Fruit fly (Drosophila melanogaster): ENCODE data around the gene Naxe.

Naxe gene

dm6 chrX:10086095-10086888 lies at the start of gene Naxe, which contains the start of gene RhoU:
Gene Naxe (minus strand): TSS chrX:10086171.
Gene RhoU (plus strand): TSS chrX:10086527.
- TF ChIP-seq Snoo (tag; optimal IDR thresholded peaks at IDR 0.05) (no peak), CG15710 (tag; optimal IDR thresholded peaks at IDR 0.05) (peak; percentile 2), CG13204 (GFP tag; optimal IDR thresholded peaks at IDR 0.05) (peak; percentile 1), rn (GFP tag; IDR thresholded peaks at IDR 0.05) (no peak), CG4496 (GFP tag; IDR thresholded peaks at IDR 0.05) (peak; percentile 72), CG12605 (GFP tag; IDR thresholded peaks at IDR 0.05) (peak; percentile 53; the same call in 1 of the 2 replicates), Ets98B (GFP tag; IDR thresholded peaks at IDR 0.05) (peak; percentile 13; the same call in 1 of the 2 replicates)

- TF ChIP-seq CG12605 (GFP tag; IDR thresholded peaks at IDR 0.05) (no peak), Ets98B (GFP tag; IDR thresholded peaks at IDR 0.05) (peak; percentile 44), CG15710 (tag; optimal IDR thresholded peaks at IDR 0.05) (no peak), CG8159 (tag; optimal IDR thresholded peaks at IDR 0.05) (no peak), Pif1B (GFP tag; optimal IDR thresholded peaks at IDR 0.05) (no peak), rn (GFP tag; IDR thresholded peaks at IDR 0.05) (no peak), CG10348 (GFP tag; IDR thresholded peaks at IDR 0.05) (no peak), CG14655 (GFP tag; optimal IDR thresholded peaks at IDR 0.05) (peak; percentile 37), CG32121 (GFP tag; IDR thresholded peaks at IDR 0.05) (no peak), gl (tag; optimal IDR thresholded peaks at IDR 0.05) (no peak), EcR (GFP tag; optimal IDR thresholded peaks at IDR 0.05) (no peak), CG34367 (tag; optimal IDR thresholded peaks at IDR 0.05) (no peak), Pif1A (GFP tag; optimal IDR thresholded peaks at IDR 0.05) (no peak), CG13204 (GFP tag; optimal IDR thresholded peaks at IDR 0.05) (no peak), CG17806 (tag; optimal IDR thresholded peaks at IDR 0.05) (no peak), Snoo (tag; optimal IDR thresholded peaks at IDR 0.05) (no peak), CG9948 (tag; optimal IDR thresholded peaks at IDR 0.05) (no peak), fd96Ca (GFP tag; IDR thresholded peaks at IDR 0.05) (no peak), CG8301 (tag; optimal IDR thresholded peaks at IDR 0.05) (peak; percentile 25), CG4496 (GFP tag; IDR thresholded peaks at IDR 0.05) (no peak; the same call in 2 of the 3 replicates), D1 (tag; optimal IDR thresholded peaks at IDR 0.05) (no peak)
These were observed 41.2 kb upstream of the Naxe start for dm6 chrX:10127204-10127603.

dm6 chrX:10125629-10126028 lies 39.7 kb upstream of the Naxe start:
- TF ChIP-seq CG15710 (tag; optimal IDR thresholded peaks at IDR 0.05) (no peak), CG8159 (tag; optimal IDR thresholded peaks at IDR 0.05) (no peak), CG13204 (GFP tag; optimal IDR thresholded peaks at IDR 0.05) (no peak), CG32121 (GFP tag; IDR thresholded peaks at IDR 0.05) (peak; percentile 55), gl (tag; optimal IDR thresholded peaks at IDR 0.05) (no peak), D1 (tag; optimal IDR thresholded peaks at IDR 0.05) (no peak), CG12605 (GFP tag; IDR thresholded peaks at IDR 0.05) (no peak), CG34367 (tag; optimal IDR thresholded peaks at IDR 0.05) (no peak), CG10348 (GFP tag; IDR thresholded peaks at IDR 0.05) (no peak), fd96Ca (GFP tag; IDR thresholded peaks at IDR 0.05) (peak; percentile 40; the same call in 1 of the 3 replicates), Ets98B (GFP tag; IDR thresholded peaks at IDR 0.05) (peak; percentile 37; the same call in 1 of the 2 replicates), CG8301 (tag; optimal IDR thresholded peaks at IDR 0.05) (peak; percentile 13), CG17806 (tag; optimal IDR thresholded peaks at IDR 0.05) (no peak), EcR (GFP tag; optimal IDR thresholded peaks at IDR 0.05) (no peak), Pif1A (GFP tag; optimal IDR thresholded peaks at IDR 0.05) (no peak), CG4496 (GFP tag; IDR thresholded peaks at IDR 0.05) (peak; percentile 53; the same call in 2 of the 3 replicates), Snoo (tag; optimal IDR thresholded peaks at IDR 0.05) (no peak), CG14655 (GFP tag; optimal IDR thresholded peaks at IDR 0.05) (peak; percentile 32), CG9948 (tag; optimal IDR thresholded peaks at IDR 0.05) (no peak), Pif1B (GFP tag; optimal IDR thresholded peaks at IDR 0.05) (no peak), rn (GFP tag; IDR thresholded peaks at IDR 0.05) (no peak)

dm6 chrX:10118333-10118732 lies 32.4 kb upstream of the Naxe start:
- TF ChIP-seq CG14655 (GFP tag; optimal IDR thresholded peaks at IDR 0.05) (peak; percentile 31), CG9948 (tag; optimal IDR thresholded peaks at IDR 0.05) (peak; percentile 19), Pif1A (GFP tag; optimal IDR thresholded peaks at IDR 0.05) (peak; percentile 14), CG8159 (tag; optimal IDR thresholded peaks at IDR 0.05) (peak; percentile 12), CG32121 (GFP tag; IDR thresholded peaks at IDR 0.05) (no peak), CG8301 (tag; optimal IDR thresholded peaks at IDR 0.05) (no peak), CG10348 (GFP tag; IDR thresholded peaks at IDR 0.05) (no peak), Snoo (tag; optimal IDR thresholded peaks at IDR 0.05) (peak; percentile 33), CG34367 (tag; optimal IDR thresholded peaks at IDR 0.05) (no peak), CG17806 (tag; optimal IDR thresholded peaks at IDR 0.05) (no peak), Ets98B (GFP tag; IDR thresholded peaks at IDR 0.05) (no peak)

dm6 chrX:10115582-10116207 lies 29.7 kb upstream of the Naxe start:
- no peak for TF ChIP-seq CG15710 (tag; optimal IDR thresholded peaks at IDR 0.05)
- TF ChIP-seq CG8159 (tag; optimal IDR thresholded peaks at IDR 0.05), result no peak
- no peak for TF ChIP-seq Pif1B (GFP tag; optimal IDR thresholded peaks at IDR 0.05)
- no peak for TF ChIP-seq rn (GFP tag; IDR thresholded peaks at IDR 0.05)
- TF ChIP-seq fd96Ca (GFP tag; IDR thresholded peaks at IDR 0.05), result peak; percentile 36; the same call in 2 of the 3 replicates
- no peak for TF ChIP-seq D1 (tag; optimal IDR thresholded peaks at IDR 0.05)
- no peak for TF ChIP-seq Pif1A (GFP tag; optimal IDR thresholded peaks at IDR 0.05)
- TF ChIP-seq CG13204 (GFP tag; optimal IDR thresholded peaks at IDR 0.05), result peak; percentile 59
- TF ChIP-seq CG14655 (GFP tag; optimal IDR thresholded peaks at IDR 0.05), result no peak
- peak; percentile 20 for TF ChIP-seq EcR (GFP tag; optimal IDR thresholded peaks at IDR 0.05)
- TF ChIP-seq Snoo (tag; optimal IDR thresholded peaks at IDR 0.05), result no peak
- TF ChIP-seq CG4496 (GFP tag; IDR thresholded peaks at IDR 0.05), result no peak; the same call in 2 of the 3 replicates
- TF ChIP-seq CG10348 (GFP tag; IDR thresholded peaks at IDR 0.05), result no peak
- TF ChIP-seq CG8301 (tag; optimal IDR thresholded peaks at IDR 0.05), result no peak
- TF ChIP-seq CG34367 (tag; optimal IDR thresholded peaks at IDR 0.05), result peak; percentile 0
- peak; percentile 39; the same call in 1 of the 2 replicates for TF ChIP-seq CG12605 (GFP tag; IDR thresholded peaks at IDR 0.05)
- TF ChIP-seq CG17806 (tag; optimal IDR thresholded peaks at IDR 0.05), result no peak
- TF ChIP-seq CG9948 (tag; optimal IDR thresholded peaks at IDR 0.05), result no peak
- peak; percentile 23; the same call in 1 of the 2 replicates for TF ChIP-seq Ets98B (GFP tag; IDR thresholded peaks at IDR 0.05)
- TF ChIP-seq CG32121 (GFP tag; IDR thresholded peaks at IDR 0.05), result no peak
- TF ChIP-seq gl (tag; optimal IDR thresholded peaks at IDR 0.05), result peak; percentile 32

Measured in whole organism, pupa.